Worm (Caenorhabditis elegans) whole organism, midembryonic: Measurements from ENCODE around the gene elpc-4.

ENCODE experiments used
- T22C8.4 ChIP-seq: fragments of 200-800 bp; sonication (Bioruptor generic); IDR thresholded peaks from 2 replicates; pipeline ENCODE4 v1.3.6; 2022; ENCODE audit warnings: missing genetic modification characterization, missing compliant biosample characterization
- cog-1 ChIP-seq: sonication (generic microtip); optimal IDR thresholded peaks from 2 replicates; lab custom pipeline; 2016; ENCODE audit warnings: missing genetic modification characterization, missing compliant biosample characterization
- flt-1 ChIP-seq: fragments of 200-800 bp; sonication (Bioruptor generic); IDR thresholded peaks from 2 replicates; pipeline ENCODE4 v1.3.6; 2022; ENCODE audit warnings: missing genetic modification characterization, missing compliant biosample characterization
- klf-2 ChIP-seq: fragments of 200-800 bp; sonication (Bioruptor generic); conservative IDR thresholded peaks from 2 replicates; pipeline ENCODE4 v1.3.6; 2022; ENCODE audit warnings: missing genetic modification reagents, missing genetic modification characterization, missing compliant biosample characterization
- med-1 ChIP-seq: sonication (generic microtip); optimal IDR thresholded peaks from 2 replicates; lab custom pipeline; 2017; ENCODE audit warnings: missing genetic modification characterization, mild to moderate bottlenecking, missing compliant biosample characterization, antibody characterized with exemption, missing genetic modification reagents; ENCODE audit not compliant: insufficient read depth
- ref-1 ChIP-seq: fragments of 200-800 bp; sonication (Bioruptor generic); conservative IDR thresholded peaks from 2 replicates; pipeline ENCODE4 v1.3.6; 2022; ENCODE audit warnings: missing genetic modification reagents, missing genetic modification characterization, missing compliant biosample characterization
- tab-1 ChIP-seq: fragments of 200-800 bp; sonication (Bioruptor generic); IDR thresholded peaks from 2 replicates; pipeline ENCODE4 v1.3.6; 2022; ENCODE audit warnings: missing genetic modification characterization, missing compliant biosample characterization
- ztf-23 ChIP-seq: fragments of 200-800 bp; sonication (Bioruptor generic); IDR thresholded peaks from 2 replicates; pipeline ENCODE4 v1.3.6; 2022; ENCODE audit warnings: missing genetic modification reagents, missing genetic modification characterization, missing compliant biosample characterization
- ztf-29 ChIP-seq: fragments of 200-800 bp; sonication (Bioruptor generic); IDR thresholded peaks from 2 replicates; pipeline ENCODE4 v1.3.6; 2022; ENCODE audit warnings: missing genetic modification reagents, missing genetic modification characterization, missing compliant biosample characterization

elpc-4 gene

DNA sequence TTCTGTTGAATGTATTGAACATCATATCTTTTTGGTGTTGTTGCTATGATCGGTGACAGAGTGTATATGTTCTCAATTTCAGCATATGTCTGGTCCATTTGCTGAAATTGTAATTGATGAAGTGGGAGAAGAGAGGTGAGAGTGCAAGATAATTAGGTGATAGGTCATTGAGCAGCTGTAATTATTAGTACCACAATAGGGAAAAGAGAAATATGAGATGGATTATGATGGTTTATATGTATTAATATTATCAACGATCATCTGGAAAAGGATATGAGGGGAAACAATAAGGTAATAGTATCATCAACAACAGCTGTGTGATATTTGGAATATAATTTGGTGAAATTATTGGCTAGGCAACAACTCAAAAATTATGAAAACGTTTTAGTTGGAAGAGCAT is 4.5 kb upstream of the elpc-4 start, which contains the start of gene Y42H9B.3:
Gene Y42H9B.3, minus strand, starts transcription at position 101 of the 400 bp plus-strand sequence.
- TF ChIP-seq ztf-29 (GFP tag; lab: Robert Waterston, UW): no peak
- TF ChIP-seq cog-1 (tag; lab: Kevin White, UChicago): no peak
- TF ChIP-seq tab-1 (GFP tag; lab: Robert Waterston, UW): no peak
- no peak for TF ChIP-seq T22C8.4 (GFP tag; lab: Robert Waterston, UW)
- TF ChIP-seq ref-1 (GFP tag; lab: Robert Waterston, UW): no peak
- TF ChIP-seq ztf-23 (GFP tag; lab: Robert Waterston, UW): no peak
- no peak for TF ChIP-seq klf-2 (GFP tag; lab: Robert Waterston, UW)

- TF ChIP-seq flt-1 (GFP tag; lab: Robert Waterston, UW) (no peak), ztf-23 (GFP tag; lab: Robert Waterston, UW) (no peak), cog-1 (tag; lab: Kevin White, UChicago) (no peak), ref-1 (GFP tag; lab: Robert Waterston, UW) (no peak), T22C8.4 (GFP tag; lab: Robert Waterston, UW) (no peak), ztf-29 (GFP tag; lab: Robert Waterston, UW) (no peak), klf-2 (GFP tag; lab: Robert Waterston, UW) (no peak), med-1 (GFP tag; lab: Kevin White, UChicago) (no peak), tab-1 (GFP tag; lab: Robert Waterston, UW) (no peak)
These were observed 2.9 kb upstream of the elpc-4 start, which contains the start of gene C26B2.8 for ce11 chrIV:8013849-8014248. Gene C26B2.8 (plus strand): TSS chrIV:8014149.

DNA sequence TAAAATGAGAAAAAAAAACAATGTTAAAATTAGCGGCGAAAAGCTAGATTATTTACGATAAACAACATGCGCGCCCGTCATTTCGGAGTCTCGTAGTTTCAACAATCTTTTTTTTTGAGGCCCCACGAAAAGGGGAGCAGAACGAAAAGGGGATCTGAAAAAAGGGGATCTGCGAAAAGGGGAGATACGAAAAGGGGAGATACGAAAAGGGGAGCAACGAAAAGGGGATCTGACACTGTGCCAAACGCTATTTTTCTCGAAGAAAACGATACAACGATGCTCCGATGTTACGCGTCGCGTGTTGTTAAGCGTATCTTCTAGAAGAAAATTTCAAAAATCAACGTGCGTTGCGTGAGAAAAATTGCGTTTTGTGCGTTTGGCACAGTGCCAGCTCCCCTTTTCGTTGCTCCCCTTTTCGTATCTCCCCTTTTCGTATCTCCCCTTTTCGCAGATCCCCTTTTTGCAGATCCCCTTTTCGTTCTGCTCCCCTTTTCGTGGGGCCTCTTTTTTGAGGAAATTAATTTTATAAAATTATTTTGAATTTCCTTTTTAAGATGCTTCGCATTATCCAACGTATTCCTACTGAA is 975 bp upstream of the elpc-4 start, which contains the start of gene C26B2.7:
Gene C26B2.7, plus strand, starts transcription at position 549 of the 587 bp plus-strand sequence.
- TF ChIP-seq ztf-23 (GFP tag; lab: Robert Waterston, UW) (peak; percentile 73), ztf-29 (GFP tag; lab: Robert Waterston, UW) (peak; percentile 57; the same call in 1 of the 2 replicates), flt-1 (GFP tag; lab: Robert Waterston, UW) (peak; percentile 82), klf-2 (GFP tag; lab: Robert Waterston, UW) (peak; percentile 80), ref-1 (GFP tag; lab: Robert Waterston, UW) (0 out of 2 replicates have a peak, but pooled peaks have one; percentile 40), tab-1 (GFP tag; lab: Robert Waterston, UW) (peak; percentile 48; the same call in 1 of the 2 replicates), cog-1 (tag; lab: Kevin White, UChicago) (peak; percentile 12)

DNA sequence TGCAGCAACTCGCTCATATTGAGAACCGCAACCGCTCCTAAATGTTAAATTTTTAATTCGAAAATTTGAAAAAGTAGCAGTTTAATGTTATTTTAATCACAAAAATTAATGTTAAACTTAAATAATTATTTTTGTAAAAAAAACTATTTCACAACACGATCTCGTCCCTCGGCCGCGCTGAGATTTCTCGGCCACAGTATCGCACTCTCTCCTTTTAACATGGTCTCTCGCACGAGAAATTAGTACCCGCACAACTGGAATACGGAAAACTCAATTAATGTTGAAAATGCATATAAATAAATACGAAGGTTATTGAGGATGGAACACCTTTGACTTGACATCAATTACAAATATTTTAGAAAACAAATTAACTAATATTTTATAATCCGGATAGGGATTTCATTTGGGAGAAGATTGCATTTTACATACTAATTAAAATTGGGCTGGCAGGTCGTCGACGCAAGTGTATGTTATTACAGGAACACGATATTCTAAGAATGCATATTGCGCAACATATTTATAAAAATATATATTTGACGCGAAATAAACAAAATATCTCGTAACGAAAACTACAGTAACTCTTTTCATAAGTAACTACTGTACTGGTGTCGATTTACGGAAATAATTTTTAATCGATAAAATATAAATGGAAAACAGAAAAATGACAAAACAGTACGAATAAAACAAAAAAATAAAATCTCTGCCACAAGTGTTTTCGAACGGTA is 3.1 kb downstream of the elpc-4 start, which contains the start of gene dnc-4:
Gene dnc-4, minus strand, starts transcription at position 37 of the 725 bp plus-strand sequence.
- TF ChIP-seq tab-1 (GFP tag; lab: Robert Waterston, UW): no peak
- TF ChIP-seq ztf-29 (GFP tag; lab: Robert Waterston, UW): no peak
- no peak for TF ChIP-seq cog-1 (tag; lab: Kevin White, UChicago)
- TF ChIP-seq ztf-23 (GFP tag; lab: Robert Waterston, UW): 0 out of 2 replicates have a peak, but pooled peaks have one; percentile 24
- TF ChIP-seq ref-1 (GFP tag; lab: Robert Waterston, UW): no peak
- no peak for TF ChIP-seq flt-1 (GFP tag; lab: Robert Waterston, UW)
- TF ChIP-seq klf-2 (GFP tag; lab: Robert Waterston, UW): no peak
- no peak for TF ChIP-seq T22C8.4 (GFP tag; lab: Robert Waterston, UW)

ce11 chrIV:8022035-8022673 is 5.4 kb downstream of the elpc-4 start, which contains the start of gene C26B2.2:
Gene C26B2.2 (minus strand): TSS chrIV:8022122.
- no peak for TF ChIP-seq ztf-23 (GFP tag; lab: Robert Waterston, UW)
- no peak for TF ChIP-seq med-1 (GFP tag; lab: Kevin White, UChicago)
- TF ChIP-seq ref-1 (GFP tag; lab: Robert Waterston, UW): no peak
- no peak for TF ChIP-seq T22C8.4 (GFP tag; lab: Robert Waterston, UW)
- TF ChIP-seq cog-1 (tag; lab: Kevin White, UChicago): no peak
- TF ChIP-seq klf-2 (GFP tag; lab: Robert Waterston, UW): no peak
- TF ChIP-seq flt-1 (GFP tag; lab: Robert Waterston, UW): no peak
- TF ChIP-seq ztf-29 (GFP tag; lab: Robert Waterston, UW): no peak
- no peak for TF ChIP-seq tab-1 (GFP tag; lab: Robert Waterston, UW)

DNA sequence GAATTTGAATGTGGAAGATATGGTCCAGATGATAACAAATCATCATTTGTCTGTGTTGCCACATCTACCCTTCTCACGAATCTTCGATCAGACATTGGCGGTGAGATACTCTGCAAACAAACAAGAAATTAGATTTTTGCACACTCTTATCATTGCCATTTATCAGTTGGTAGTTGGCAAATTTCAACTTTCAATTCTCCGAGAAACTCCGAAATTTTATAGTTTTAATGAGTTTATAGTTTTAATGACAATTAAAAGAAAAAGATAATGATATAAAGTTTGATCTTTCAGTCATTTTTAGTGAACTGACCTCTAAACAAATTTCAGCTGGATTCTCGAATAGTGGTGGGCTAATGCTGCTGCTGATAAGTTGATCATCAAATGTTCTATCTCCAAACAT is 7.1 kb downstream of the elpc-4 start:
- TF ChIP-seq klf-2 (GFP tag; lab: Robert Waterston, UW) (no peak), tab-1 (GFP tag; lab: Robert Waterston, UW) (no peak), flt-1 (GFP tag; lab: Robert Waterston, UW) (no peak), med-1 (GFP tag; lab: Kevin White, UChicago) (no peak), T22C8.4 (GFP tag; lab: Robert Waterston, UW) (no peak), ref-1 (GFP tag; lab: Robert Waterston, UW) (no peak), ztf-23 (GFP tag; lab: Robert Waterston, UW) (no peak), ztf-29 (GFP tag; lab: Robert Waterston, UW) (no peak), cog-1 (tag; lab: Kevin White, UChicago) (no peak)

DNA sequence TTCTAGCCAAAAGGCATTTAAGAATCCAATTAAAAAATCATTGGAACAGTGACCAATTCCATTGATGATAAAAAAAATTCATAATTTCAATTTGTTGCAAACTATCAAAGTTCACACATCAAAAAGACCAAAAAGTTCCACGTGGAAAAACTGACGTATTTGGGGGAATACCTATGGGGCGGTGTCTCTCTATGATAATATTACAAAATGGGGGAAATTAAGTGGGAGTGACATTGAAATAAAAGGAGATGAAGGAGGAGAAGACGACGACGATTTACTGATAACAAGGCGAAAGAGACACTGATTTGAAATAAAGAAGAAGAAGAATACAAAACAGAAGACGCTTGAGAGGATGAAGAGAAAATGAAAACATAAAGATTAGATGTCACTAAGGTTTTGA is 9.6 kb downstream of the elpc-4 start:
- TF ChIP-seq cog-1 (tag; lab: Kevin White, UChicago) (no peak), tab-1 (GFP tag; lab: Robert Waterston, UW) (no peak), klf-2 (GFP tag; lab: Robert Waterston, UW) (no peak), T22C8.4 (GFP tag; lab: Robert Waterston, UW) (no peak), med-1 (GFP tag; lab: Kevin White, UChicago) (no peak), ref-1 (GFP tag; lab: Robert Waterston, UW) (no peak), ztf-23 (GFP tag; lab: Robert Waterston, UW) (no peak), flt-1 (GFP tag; lab: Robert Waterston, UW) (no peak), ztf-29 (GFP tag; lab: Robert Waterston, UW) (no peak)
